Worm (Caenorhabditis elegans): Measurements from ENCODE around the gene morc-1.

ce11 chrIII:5227831-5228467 lies 21.2 kb upstream of the morc-1 start, which contains the start of the genes C34E10.12, C34E10.10 and atp-2:
- TF ChIP-seq egl-27 (tag; optimal IDR thresholded peaks at IDR 0.05) (no peak), nhr-11 (tag; optimal IDR thresholded peaks at IDR 0.05) (no peak), snpc-4 (tag; optimal IDR thresholded peaks at IDR 0.05) (peak; percentile 60), nhr-21 (tag; optimal IDR thresholded peaks at IDR 0.05) (peak; percentile 62), ceh-16 (tag; optimal IDR thresholded peaks at IDR 0.05) (peak; percentile 50), elt-1 (tag; optimal IDR thresholded peaks at IDR 0.05) (no peak), nhr-25 (tag; optimal IDR thresholded peaks at IDR 0.05) (peak; percentile 91)

Measured in whole organism, L2 larva.